Worm (Caenorhabditis elegans) whole organism, late embryonic: ENCODE measurements around the gene pals-40.
A peak's percentile ranks its signal among the peaks of the same experiment; 100 is the strongest.

Experiments used
- F13H6.1 ChIP-seq: sonication (generic microtip); optimal IDR thresholded peaks from 2 replicates; lab custom pipeline; 2016; ENCODE audit warnings: missing genetic modification characterization, missing compliant biosample characterization
- K02D7.2 ChIP-seq: sonication (generic microtip); optimal IDR thresholded peaks from 2 replicates; lab custom pipeline; 2017; ENCODE audit warnings: mild to moderate bottlenecking, missing genetic modification characterization, missing compliant biosample characterization
- K09A11.1 ChIP-seq: sonication (generic microtip); optimal IDR thresholded peaks from 2 replicates; lab custom pipeline; 2017; ENCODE audit warnings: antibody characterized with exemption, mild to moderate bottlenecking, missing genetic modification characterization, missing compliant biosample characterization; ENCODE audit not compliant: insufficient read depth
- ahr-1 ChIP-seq: sonication (generic microtip); optimal IDR thresholded peaks from 2 replicates; lab custom pipeline; 2016; ENCODE audit warnings: missing genetic modification characterization, missing compliant biosample characterization
- ama-1 ChIP-seq: fragments of 150-350 bp; optimal IDR thresholded peaks from 2 replicates; lab custom pipeline; 2014
- ceh-2 ChIP-seq: sonication (generic microtip); optimal IDR thresholded peaks from 2 replicates; lab custom pipeline; 2016; ENCODE audit warnings: missing genotype, missing genetic modification characterization, missing compliant biosample characterization
- ceh-22 ChIP-seq: sonication (generic microtip); optimal IDR thresholded peaks from 2 replicates; lab custom pipeline; 2017; ENCODE audit warnings: missing biosample characterization, missing genetic modification characterization
- ceh-30 ChIP-seq: fragments of 150-350 bp; optimal IDR thresholded peaks from 2 replicates; lab custom pipeline; 2014; ENCODE audit warnings: missing biosample characterization, missing genetic modification characterization
- ceh-31 ChIP-seq: sonication (generic microtip); optimal IDR thresholded peaks from 2 replicates; lab custom pipeline; 2016; ENCODE audit warnings: missing genetic modification characterization, missing compliant biosample characterization
- ceh-9 ChIP-seq: sonication (generic microtip); optimal IDR thresholded peaks from 2 replicates; lab custom pipeline; 2016; ENCODE audit warnings: mild to moderate bottlenecking, missing genetic modification characterization, inconsistent platforms, missing compliant biosample characterization
- dmd-4 ChIP-seq: sonication (generic microtip); optimal IDR thresholded peaks from 2 replicates; lab custom pipeline; 2016; ENCODE audit warnings: borderline replicate concordance, missing genetic modification characterization, missing compliant biosample characterization
- eyg-1 ChIP-seq: sonication (generic microtip); optimal IDR thresholded peaks from 2 replicates; lab custom pipeline; 2016; ENCODE audit warnings: missing genotype, missing genetic modification characterization, missing compliant biosample characterization
- fkh-10 ChIP-seq: fragments of 150-350 bp; optimal IDR thresholded peaks from 2 replicates; lab custom pipeline; 2014; ENCODE audit warnings: missing biosample characterization, missing genetic modification reagents, missing genetic modification characterization
- fkh-6 ChIP-seq: sonication (generic microtip); optimal IDR thresholded peaks from 2 replicates; lab custom pipeline; 2016; ENCODE audit warnings: missing genetic modification characterization, missing compliant biosample characterization
- gmeb-2 ChIP-seq: sonication (generic microtip); optimal IDR thresholded peaks from 2 replicates; lab custom pipeline; 2016; ENCODE audit warnings: missing genetic modification characterization, inconsistent platforms, missing compliant biosample characterization
- hlh-30 ChIP-seq: sonication (generic microtip); optimal IDR thresholded peaks from 2 replicates; lab custom pipeline; 2017; ENCODE audit warnings: antibody characterized with exemption, missing genetic modification characterization, missing compliant biosample characterization; ENCODE audit not compliant: insufficient read depth
- hlh-6 ChIP-seq: sonication (generic microtip); optimal IDR thresholded peaks from 2 replicates; lab custom pipeline; 2016; ENCODE audit warnings: missing genotype, missing genetic modification characterization, missing compliant biosample characterization
- lim-6 ChIP-seq: sonication (generic microtip); optimal IDR thresholded peaks from 2 replicates; lab custom pipeline; 2016; ENCODE audit warnings: missing genetic modification characterization, missing compliant biosample characterization
- madf-2 ChIP-seq: sonication (generic microtip); optimal IDR thresholded peaks from 2 replicates; lab custom pipeline; 2017; ENCODE audit warnings: missing genetic modification characterization, missing compliant biosample characterization
- mec-3 ChIP-seq: sonication (generic microtip); optimal IDR thresholded peaks from 2 replicates; lab custom pipeline; 2016; ENCODE audit warnings: borderline replicate concordance, missing genetic modification characterization, missing compliant biosample characterization
- nhr-11 ChIP-seq: fragments of 150-350 bp; optimal IDR thresholded peaks from 2 replicates; lab custom pipeline; 2014; ENCODE audit warnings: missing biosample characterization, missing genetic modification characterization
- npax-4 ChIP-seq: sonication (generic microtip); optimal IDR thresholded peaks from 2 replicates; lab custom pipeline; 2016; ENCODE audit warnings: missing genetic modification characterization, missing compliant biosample characterization
- odd-2 ChIP-seq: sonication (generic microtip); optimal IDR thresholded peaks from 2 replicates; lab custom pipeline; 2017; ENCODE audit warnings: antibody characterized with exemption, mild to moderate bottlenecking, missing genetic modification characterization, missing compliant biosample characterization
- pat-9 ChIP-seq: fragments of 200-800 bp; sonication (Bioruptor generic); optimal IDR thresholded peaks from 2 replicates; lab custom pipeline; 2018; ENCODE audit warnings: mild to moderate bottlenecking, missing genetic modification characterization, moderate library complexity, missing compliant biosample characterization
- pax-1 ChIP-seq: fragments of 150-350 bp; optimal IDR thresholded peaks from 2 replicates; lab custom pipeline; 2014; ENCODE audit warnings: missing biosample characterization, missing genetic modification characterization
- pha-2 ChIP-seq: sonication (generic microtip); optimal IDR thresholded peaks from 2 replicates; lab custom pipeline; 2017; ENCODE audit warnings: mild to moderate bottlenecking, missing genetic modification characterization, missing compliant biosample characterization
- pha-4 ChIP-seq: fragments of 150-350 bp; optimal IDR thresholded peaks from 2 replicates; lab custom pipeline; 2018; ENCODE audit warnings: missing biosample characterization, missing genetic modification reagents, missing genetic modification characterization
- pqm-1 ChIP-seq: sonication (generic microtip); optimal IDR thresholded peaks from 2 replicates; lab custom pipeline; 2016; ENCODE audit warnings: missing genetic modification characterization, missing compliant biosample characterization
- pros-1 ChIP-seq: fragments of 150-350 bp; optimal IDR thresholded peaks from 2 replicates; lab custom pipeline; 2014; ENCODE audit warnings: missing biosample characterization, missing genetic modification reagents, missing genetic modification characterization
- ref-2 ChIP-seq: sonication (generic microtip); optimal IDR thresholded peaks from 2 replicates; lab custom pipeline; 2016; ENCODE audit warnings: missing genetic modification characterization, missing compliant biosample characterization
- rnt-1 ChIP-seq: sonication (generic microtip); optimal IDR thresholded peaks from 2 replicates; lab custom pipeline; 2016; ENCODE audit warnings: missing genetic modification characterization, missing compliant biosample characterization
- sox-4 ChIP-seq: sonication (generic microtip); optimal IDR thresholded peaks from 2 replicates; lab custom pipeline; 2017; ENCODE audit warnings: mild to moderate bottlenecking, missing genetic modification characterization, inconsistent platforms, missing compliant biosample characterization
- syd-9 ChIP-seq: sonication (generic microtip); optimal IDR thresholded peaks from 2 replicates; lab custom pipeline; 2016; ENCODE audit warnings: mild to moderate bottlenecking, missing genetic modification characterization, moderate library complexity, missing compliant biosample characterization
- tbx-2 ChIP-seq: sonication (generic microtip); optimal IDR thresholded peaks from 2 replicates; lab custom pipeline; 2016; ENCODE audit warnings: missing genetic modification characterization, missing compliant biosample characterization
- unc-55 ChIP-seq: sonication (generic microtip); optimal IDR thresholded peaks from 2 replicates; lab custom pipeline; 2017; ENCODE audit warnings: missing biosample characterization, missing genetic modification reagents, missing genetic modification characterization
- unc-86 ChIP-seq: sonication (generic microtip); optimal IDR thresholded peaks from 2 replicates; lab custom pipeline; 2016; ENCODE audit warnings: missing genetic modification characterization, missing compliant biosample characterization
- ztf-16 ChIP-seq: sonication (generic microtip); optimal IDR thresholded peaks from 2 replicates; lab custom pipeline; 2017; ENCODE audit warnings: missing genetic modification characterization, missing compliant biosample characterization

pals-40 gene

DNA sequence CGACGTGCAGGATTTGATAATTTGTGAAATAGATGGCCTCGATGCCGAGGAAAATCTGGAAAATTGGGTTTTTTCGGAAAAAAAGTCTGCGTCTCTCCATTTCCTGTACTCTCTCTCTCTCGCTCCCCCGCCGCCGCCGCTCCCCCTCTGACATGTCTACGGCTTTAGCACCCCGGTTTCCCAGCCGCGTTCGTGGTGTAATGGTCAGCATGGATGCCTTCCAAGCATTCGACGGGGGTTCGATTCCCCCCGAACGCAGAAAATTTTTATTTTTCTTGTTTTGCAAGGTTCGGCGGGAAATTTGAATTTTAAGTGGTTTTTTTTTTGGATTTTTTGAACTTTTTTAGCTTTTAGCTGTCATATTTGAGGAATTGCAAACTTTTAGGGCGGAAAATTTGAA lies 46.5 kb upstream of the pals-40 start (continued):
- TF ChIP-seq pqm-1 (tag; lab: Kevin White, UChicago) (peak; percentile 47), odd-2 (tag; lab: Kevin White, UChicago) (no peak), madf-2 (tag; lab: Kevin White, UChicago) (peak; percentile 76), eyg-1 (tag; lab: Kevin White, UChicago) (no peak), pat-9 (tag; lab: Kevin White, UChicago) (peak; percentile 40), npax-4 (peak; percentile 49), sox-4 (tag; lab: Kevin White, UChicago) (peak; percentile 81), fkh-10 (no peak), hlh-30 (tag; lab: Kevin White, UChicago) (no peak), gmeb-2 (tag; lab: Kevin White, UChicago) (peak; percentile 64), rnt-1 (peak; percentile 47), ceh-31 (tag; lab: Kevin White, UChicago) (peak; percentile 57), ceh-2 (tag; lab: Kevin White, UChicago) (peak; percentile 10), ceh-9 (tag; lab: Kevin White, UChicago) (peak; percentile 38), nhr-11 (tag; lab: Kevin White, UChicago) (no peak), ahr-1 (tag; lab: Kevin White, UChicago) (peak; percentile 45), dmd-4 (tag; lab: Kevin White, UChicago) (peak; percentile 45), ref-2 (tag; lab: Kevin White, UChicago) (peak; percentile 50), pros-1 (tag; lab: Kevin White, UChicago) (no peak), tbx-2 (peak; percentile 70), syd-9 (no peak), ama-1 (lab: Kevin White, UChicago) (no peak), pha-4 (no peak), F13H6.1 (peak; percentile 29), ceh-30 (no peak), fkh-6 (tag; lab: Kevin White, UChicago) (peak; percentile 73), ztf-16 (tag; lab: Kevin White, UChicago) (peak; percentile 47), pha-2 (peak; percentile 41)

DNA sequence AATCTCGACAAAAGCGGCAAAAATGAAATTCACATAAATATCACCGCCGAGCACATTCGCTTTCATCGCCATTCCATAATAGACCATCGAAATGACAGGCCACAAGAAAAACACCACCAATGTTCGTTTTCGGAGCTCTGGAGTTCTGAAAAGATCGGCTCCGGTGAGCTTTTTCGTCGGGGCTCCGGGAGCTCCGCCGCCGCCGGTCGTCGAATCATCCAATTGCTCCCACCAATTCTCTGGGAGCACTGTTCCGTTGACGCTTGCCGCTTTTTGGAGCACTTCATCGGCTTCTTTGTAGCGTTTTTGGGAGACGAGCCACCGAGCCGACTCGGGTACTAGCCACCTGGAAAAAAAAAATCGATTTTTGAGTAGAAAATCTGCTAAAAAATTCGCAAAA lies 43.6 kb upstream of the pals-40 start:
- no peak for TF ChIP-seq pha-4
- TF ChIP-seq pat-9 (tag; lab: Kevin White, UChicago) = no peak
- TF ChIP-seq K02D7.2 (tag; lab: Kevin White, UChicago) = no peak
- TF ChIP-seq unc-55 (GFP tag; lab: Kevin White, UChicago) = no peak
- no peak for TF ChIP-seq pax-1 (tag; lab: Kevin White, UChicago)
- no peak for TF ChIP-seq hlh-6 (tag; lab: Kevin White, UChicago)
- no peak for TF ChIP-seq unc-86 (tag; lab: Kevin White, UChicago)
- no peak for TF ChIP-seq K09A11.1 (tag; lab: Kevin White, UChicago)
- no peak for TF ChIP-seq lim-6 (tag; lab: Kevin White, UChicago)
- no peak for TF ChIP-seq ceh-22 (tag; lab: Kevin White, UChicago)
- TF ChIP-seq madf-2 (tag; lab: Kevin White, UChicago) = no peak
- TF ChIP-seq pros-1 (tag; lab: Kevin White, UChicago) = no peak
- TF ChIP-seq mec-3 (tag; lab: Kevin White, UChicago) = no peak
- TF ChIP-seq rnt-1 = no peak

ce11 chrIII:1419700-1420356 lies 42.0 kb upstream of the pals-40 start:
- TF ChIP-seq dmd-4 (tag; lab: Kevin White, UChicago) (no peak), ama-1 (lab: Kevin White, UChicago) (peak; percentile 29)
